Worm (Caenorhabditis elegans) whole organism, mixed stage, embryonic: ENCODE data around the gene elo-8.

ENCODE experiments used
- blmp-1 ChIP-seq: fragments of 150-350 bp; optimal IDR thresholded peaks from 2 replicates; lab custom pipeline; 2014; ENCODE audit warnings: missing biosample characterization, missing genetic modification characterization
- ces-1 ChIP-seq: fragments of 150-350 bp; optimal IDR thresholded peaks from 2 replicates; lab custom pipeline; 2014; ENCODE audit warnings: missing biosample characterization, missing genetic modification reagents, missing genetic modification characterization
- drap-1 ChIP-seq: fragments of 200-800 bp; sonication (Bioruptor generic); optimal IDR thresholded peaks from 3 replicates; lab custom pipeline; 2018; ENCODE audit warnings: mild to moderate bottlenecking, missing genetic modification characterization, missing compliant biosample characterization
- elt-1 ChIP-seq: sonication (generic microtip); optimal IDR thresholded peaks from 2 replicates; lab custom pipeline; 2017; ENCODE audit warnings: missing genetic modification characterization, mild to moderate bottlenecking, missing compliant biosample characterization, antibody characterized with exemption, moderate library complexity, borderline replicate concordance; ENCODE audit not compliant: insufficient read depth
- elt-3 ChIP-seq: fragments of 150-350 bp; optimal IDR thresholded peaks from 2 replicates; lab custom pipeline; 2014; ENCODE audit warnings: missing biosample characterization, missing genetic modification characterization
- lin-13 ChIP-seq: fragments of 150-350 bp; optimal IDR thresholded peaks from 2 replicates; lab custom pipeline; 2014; ENCODE audit warnings: missing biosample characterization, missing genetic modification characterization
- mab-5 ChIP-seq: fragments of 150-350 bp; optimal IDR thresholded peaks from 2 replicates; lab custom pipeline; 2014; ENCODE audit warnings: missing biosample characterization, missing genetic modification characterization
- mep-1 ChIP-seq: fragments of 150-350 bp; optimal IDR thresholded peaks from 2 replicates; lab custom pipeline; 2017; ENCODE audit warnings: missing biosample characterization, missing genetic modification reagents, missing genetic modification characterization, inconsistent platforms
- nhr-12 ChIP-seq: fragments of 150-350 bp; optimal IDR thresholded peaks from 2 replicates; lab custom pipeline; 2014; ENCODE audit warnings: missing biosample characterization, missing genetic modification characterization
- nhr-237 ChIP-seq: fragments of 150-350 bp; optimal IDR thresholded peaks from 2 replicates; lab custom pipeline; 2014; ENCODE audit warnings: missing biosample characterization, missing genetic modification characterization
- nhr-28 ChIP-seq: fragments of 150-350 bp; optimal IDR thresholded peaks from 2 replicates; lab custom pipeline; 2014; ENCODE audit warnings: missing biosample characterization, missing genetic modification characterization
- pha-4 ChIP-seq: fragments of 150-350 bp; optimal IDR thresholded peaks from 2 replicates; lab custom pipeline; 2018; ENCODE audit warnings: missing biosample characterization, missing genetic modification reagents, missing genetic modification characterization
- snpc-4 ChIP-seq: fragments of 150-350 bp; optimal IDR thresholded peaks from 2 replicates; lab custom pipeline; 2014; ENCODE audit warnings: missing biosample characterization, missing genetic modification characterization
- unc-62 ChIP-seq: fragments of 150-350 bp; optimal IDR thresholded peaks from 2 replicates; lab custom pipeline; 2014; ENCODE audit warnings: missing biosample characterization, missing genetic modification reagents, missing genetic modification characterization

- no peak for TF ChIP-seq pha-4 (tag; lab: Kevin White, UChicago)
- no peak for TF ChIP-seq nhr-28 (tag; lab: Kevin White, UChicago)
- TF ChIP-seq mep-1 (tag; lab: Kevin White, UChicago) = no peak
- TF ChIP-seq unc-62 (GFP tag; lab: Kevin White, UChicago) = no peak
- TF ChIP-seq mab-5 (tag; lab: Kevin White, UChicago) = no peak
- TF ChIP-seq nhr-237 (tag; lab: Kevin White, UChicago) = no peak
- no peak for TF ChIP-seq elt-1 (tag; lab: Kevin White, UChicago)
- TF ChIP-seq snpc-4 (tag; lab: Kevin White, UChicago) = no peak
- TF ChIP-seq lin-13 (tag; lab: Kevin White, UChicago) = no peak
- TF ChIP-seq elt-3 (tag; lab: Kevin White, UChicago) = no peak
- no peak for TF ChIP-seq nhr-12 (tag; lab: Kevin White, UChicago)
- TF ChIP-seq ces-1 (GFP tag; lab: Kevin White, UChicago) = no peak
- TF ChIP-seq blmp-1 (tag; lab: Kevin White, UChicago) = no peak
- TF ChIP-seq drap-1 (GFP tag; lab: Kevin White, UChicago) = no peak
Measured at ce11 chrIII:11202992-11203391, 28.9 kb downstream of the elo-8 start.
